Worm (Caenorhabditis elegans) whole organism, L1 larva: ENCODE measurements around the gene gld-3.
"Not testable (repeated sequence)": the region's sequence is repeated elsewhere in the genome, so short reads cannot be mapped to it uniquely, and the experiment has no call there.

Experiments
- C04F5.9 ChIP-seq: sonication (generic microtip); optimal IDR thresholded peaks from 2 replicates; lab custom pipeline; 2016; ENCODE audit warnings: missing genetic modification characterization, missing compliant biosample characterization
- C16A3.4 ChIP-seq: fragments of 150-350 bp; optimal IDR thresholded peaks from 2 replicates; lab custom pipeline; 2014; ENCODE audit warnings: missing biosample characterization, missing genetic modification characterization
- F16B12.6 ChIP-seq: fragments of 150-350 bp; optimal IDR thresholded peaks from 2 replicates; lab custom pipeline; 2014; ENCODE audit warnings: missing biosample characterization, missing genetic modification characterization
- aha-1 ChIP-seq: fragments of 150-350 bp; optimal IDR thresholded peaks from 2 replicates; lab custom pipeline; 2014; ENCODE audit warnings: missing biosample characterization, missing genetic modification characterization
- alr-1 ChIP-seq: fragments of 200-800 bp; sonication (Bioruptor generic); optimal IDR thresholded peaks from 2 replicates; lab custom pipeline; 2018; ENCODE audit warnings: borderline replicate concordance, mild to moderate bottlenecking, missing genetic modification characterization, missing compliant biosample characterization
- blmp-1 ChIP-seq: fragments of 150-350 bp; optimal IDR thresholded peaks from 2 replicates; lab custom pipeline; 2014; ENCODE audit warnings: missing biosample characterization, missing genetic modification characterization
- ceh-63 ChIP-seq: fragments of 200-800 bp; sonication (Bioruptor generic); optimal IDR thresholded peaks from 2 replicates; lab custom pipeline; 2018; ENCODE audit warnings: mild to moderate bottlenecking, missing genetic modification characterization, missing compliant biosample characterization
- ceh-82 ChIP-seq, 3 experiments: fragments of 150-350 bp in 1 of 3; sonication (generic microtip) in 2 of 3; optimal IDR thresholded peaks; 2 replicates each; lab custom pipeline; 2014 to 2017; ENCODE audit warnings: missing biosample characterization in 3 of 3, missing genetic modification characterization in 3 of 3
- ceh-88 ChIP-seq: fragments of 200-800 bp; sonication (Bioruptor generic); IDR thresholded peaks from 2 replicates; pipeline ENCODE4 v1.3.6; 2022; ENCODE audit warnings: missing genetic modification characterization, missing compliant biosample characterization
- ces-1 ChIP-seq: fragments of 150-350 bp; optimal IDR thresholded peaks from 2 replicates; lab custom pipeline; 2014; ENCODE audit warnings: missing biosample characterization, missing genetic modification reagents, missing genetic modification characterization
- dpl-1 ChIP-seq, 3 experiments: fragments of 150-350 bp in 2 of 3; sonication (generic microtip) in 1 of 3; optimal IDR thresholded peaks; 2 replicates each; lab custom pipeline; 2014 to 2017; ENCODE audit warnings: missing biosample characterization in 3 of 3, missing genetic modification characterization in 3 of 3, missing genetic modification reagents in 3 of 3
- dsc-1 ChIP-seq: sonication (generic microtip); optimal IDR thresholded peaks from 2 replicates; lab custom pipeline; 2016; ENCODE audit warnings: mild to moderate bottlenecking, missing genetic modification characterization, missing compliant biosample characterization
- efl-1 ChIP-seq, 4 experiments: fragments of 150-350 bp; optimal IDR thresholded peaks in 3 of 4; peaks in 1 of 4; 1 replicate in 1 of 4; 2 replicates in 3 of 4; lab custom pipeline; 2014; ENCODE audit warnings: missing biosample characterization in 2 of 4, missing genetic modification characterization in 2 of 4, missing genetic modification reagents in 2 of 4
- efl-3 ChIP-seq: fragments of 200-800 bp; sonication (Bioruptor generic); optimal IDR thresholded peaks from 2 replicates; lab custom pipeline; 2018; ENCODE audit warnings: mild to moderate bottlenecking, missing genetic modification characterization, missing compliant biosample characterization
- egl-13 ChIP-seq: sonication (generic microtip); optimal IDR thresholded peaks from 2 replicates; lab custom pipeline; 2016; ENCODE audit warnings: missing genotype, missing genetic modification reagents, missing genetic modification characterization, missing compliant biosample characterization
- egl-27 ChIP-seq, 2 experiments: fragments of 150-350 bp in 1 of 2; sonication (generic microtip); optimal IDR thresholded peaks; 3 replicates each; lab custom pipeline; 2017 to 2018; ENCODE audit warnings: missing biosample characterization in 2 of 2, missing genetic modification characterization in 2 of 2, missing genetic modification reagents in 2 of 2
- fkh-8 ChIP-seq: sonication (generic microtip); optimal IDR thresholded peaks from 2 replicates; lab custom pipeline; 2016; ENCODE audit warnings: mild to moderate bottlenecking, missing genetic modification characterization, missing compliant biosample characterization
- fos-1 ChIP-seq: fragments of 150-350 bp; optimal IDR thresholded peaks from 2 replicates; lab custom pipeline; 2014; ENCODE audit warnings: missing biosample characterization, missing genetic modification characterization
- hlh-4 ChIP-seq: sonication (generic microtip); optimal IDR thresholded peaks from 2 replicates; lab custom pipeline; 2016; ENCODE audit warnings: mild to moderate bottlenecking, missing genetic modification characterization, missing compliant biosample characterization
- hpl-2 ChIP-seq: fragments of 150-350 bp; optimal IDR thresholded peaks from 2 replicates; lab custom pipeline; 2014; ENCODE audit warnings: missing biosample characterization, missing genetic modification reagents, missing genetic modification characterization
- irx-1 ChIP-seq: sonication (generic microtip); optimal IDR thresholded peaks from 2 replicates; lab custom pipeline; 2016; ENCODE audit warnings: missing genetic modification characterization, missing compliant biosample characterization
- jun-1 ChIP-seq: fragments of 150-350 bp; optimal IDR thresholded peaks from 2 replicates; lab custom pipeline; 2014; ENCODE audit warnings: missing biosample characterization, missing genetic modification reagents, missing genetic modification characterization
- lin-15B ChIP-seq: fragments of 150-350 bp; sonication (generic microtip); optimal IDR thresholded peaks from 3 replicates; lab custom pipeline; 2014; ENCODE audit warnings: missing biosample characterization, missing genetic modification characterization
- lin-35 ChIP-seq, 2 experiments: fragments of 150-350 bp; optimal IDR thresholded peaks; 2 replicates each; lab custom pipeline; 2014; ENCODE audit warnings: missing biosample characterization in 2 of 2, missing genetic modification characterization in 2 of 2, missing genetic modification reagents in 2 of 2
- lir-3 ChIP-seq: sonication (generic microtip); optimal IDR thresholded peaks from 2 replicates; lab custom pipeline; 2016; ENCODE audit warnings: mild to moderate bottlenecking, missing genetic modification characterization, moderate library complexity, missing compliant biosample characterization; ENCODE audit not compliant: poor library complexity
- lsy-2 ChIP-seq, 2 experiments: fragments of 150-350 bp; optimal IDR thresholded peaks; 2 replicates each; lab custom pipeline; 2014; ENCODE audit warnings: missing biosample characterization in 2 of 2, missing genetic modification characterization in 2 of 2
- mab-9 ChIP-seq: fragments of 200-800 bp; sonication (Bioruptor generic); IDR thresholded peaks from 2 replicates; pipeline ENCODE4 v1.3.6; 2022; ENCODE audit warnings: missing genetic modification reagents, missing genetic modification characterization, missing compliant biosample characterization
- mdl-1 ChIP-seq, 2 experiments: fragments of 150-350 bp; optimal IDR thresholded peaks; 2 replicates each; lab custom pipeline; 2014 to 2017; ENCODE audit warnings: missing biosample characterization in 2 of 2, missing genetic modification characterization in 2 of 2, inconsistent platforms in 1 of 2
- mep-1 ChIP-seq: fragments of 150-350 bp; optimal IDR thresholded peaks from 2 replicates; lab custom pipeline; 2014; ENCODE audit warnings: missing biosample characterization, missing genetic modification characterization
- nhr-19 ChIP-seq: fragments of 200-800 bp; sonication (Bioruptor generic); conservative IDR thresholded peaks from 2 replicates; pipeline ENCODE4 v1.3.6; 2022; ENCODE audit warnings: missing genetic modification characterization, missing compliant biosample characterization
- nhr-47 ChIP-seq: sonication (generic microtip); optimal IDR thresholded peaks from 2 replicates; lab custom pipeline; 2016; ENCODE audit warnings: mild to moderate bottlenecking, missing genetic modification characterization, moderate library complexity, missing compliant biosample characterization
- nhr-85 ChIP-seq: sonication (generic microtip); peaks from one replicate; lab custom pipeline; 2016; ENCODE audit warnings: missing genetic modification characterization, inconsistent platforms, missing compliant biosample characterization
- nhr-90 ChIP-seq: sonication (generic microtip); optimal IDR thresholded peaks from 2 replicates; lab custom pipeline; 2016; ENCODE audit warnings: mild to moderate bottlenecking, missing genetic modification characterization, missing compliant biosample characterization; ENCODE audit not compliant: poor library complexity
- pag-3 ChIP-seq: sonication (generic microtip); optimal IDR thresholded peaks from 2 replicates; lab custom pipeline; 2017; ENCODE audit warnings: missing genetic modification characterization, mild to moderate bottlenecking, missing compliant biosample characterization, antibody characterized with exemption, borderline replicate concordance; ENCODE audit not compliant: insufficient read depth
- pqm-1 ChIP-seq: sonication (generic microtip); optimal IDR thresholded peaks from 3 replicates; lab custom pipeline; 2017; ENCODE audit warnings: missing biosample characterization, missing genetic modification characterization
- rnt-1 ChIP-seq: sonication (generic microtip); optimal IDR thresholded peaks from 2 replicates; lab custom pipeline; 2016; ENCODE audit warnings: mild to moderate bottlenecking, missing genetic modification characterization, moderate library complexity, missing compliant biosample characterization
- skn-1 ChIP-seq: fragments of 150-350 bp; optimal IDR thresholded peaks from 2 replicates; lab custom pipeline; 2014; ENCODE audit warnings: missing biosample characterization, missing genetic modification characterization
- sptf-1 ChIP-seq: fragments of 150-350 bp; optimal IDR thresholded peaks from 2 replicates; lab custom pipeline; 2014; ENCODE audit warnings: missing biosample characterization, missing genetic modification characterization
- sup-37 ChIP-seq: fragments of 200-800 bp; sonication (Bioruptor generic); optimal IDR thresholded peaks from 2 replicates; lab custom pipeline; 2018; ENCODE audit warnings: mild to moderate bottlenecking, missing genetic modification characterization, missing compliant biosample characterization
- swsn-7 ChIP-seq: sonication (generic microtip); optimal IDR thresholded peaks from 2 replicates; lab custom pipeline; 2016; ENCODE audit warnings: missing genetic modification characterization, missing compliant biosample characterization
- tlp-1 ChIP-seq: fragments of 150-350 bp; optimal IDR thresholded peaks from 2 replicates; lab custom pipeline; 2014; ENCODE audit warnings: missing biosample characterization, missing genetic modification characterization
- unc-130 ChIP-seq: fragments of 150-350 bp; optimal IDR thresholded peaks from 2 replicates; lab custom pipeline; 2017; ENCODE audit warnings: missing biosample characterization, missing genetic modification characterization, inconsistent platforms
- unc-30 ChIP-seq: sonication (generic microtip); optimal IDR thresholded peaks from 2 replicates; lab custom pipeline; 2017; ENCODE audit warnings: missing biosample characterization, missing genetic modification characterization
- unc-86 ChIP-seq: sonication (generic microtip); optimal IDR thresholded peaks from 2 replicates; lab custom pipeline; 2016; ENCODE audit warnings: missing genetic modification characterization, missing compliant biosample characterization
- ztf-4 ChIP-seq: fragments of 150-350 bp; optimal IDR thresholded peaks from 2 replicates; lab custom pipeline; 2014; ENCODE audit warnings: missing biosample characterization, missing genetic modification characterization

gld-3 gene

ce11 chrII:7131871-7132693 lies at the start of gene gld-3, which contains the start of gene T07F8.4:
Gene gld-3, plus strand, starts transcription at chrII:7132643.
Gene T07F8.4, minus strand, starts transcription at chrII:7132032.
- TF ChIP-seq lin-35 (GFP tag; optimal IDR thresholded peaks at IDR 0.05; lab: Kevin White, UChicago) (peak; percentile 44 to 62), swsn-7 (no peak), tlp-1 (tag; lab: Kevin White, UChicago) (no peak), F16B12.6 (peak; percentile 81), efl-1 (optimal IDR thresholded peaks at IDR 0.05; lab: Kevin White, UChicago) (peak; percentile 39 to 43), efl-1 (GFP tag; optimal IDR thresholded peaks at IDR 0.05 in 1 of 2; lab: Kevin White, UChicago) (peak; percentile 50 to 55), blmp-1 (tag; lab: Kevin White, UChicago) (peak; percentile 60), dpl-1 (GFP tag; optimal IDR thresholded peaks at IDR 0.05; lab: Kevin White, UChicago) (peak; percentile 8 to 63 (median 29)), ceh-82 (tag; optimal IDR thresholded peaks at IDR 0.05; lab: Kevin White, UChicago) (no peak), C04F5.9 (no peak), egl-13 (tag; lab: Kevin White, UChicago) (no peak), lsy-2 (tag; optimal IDR thresholded peaks at IDR 0.05; lab: Kevin White, UChicago) (peak; percentile 84 to 97), fos-1 (tag; lab: Kevin White, UChicago) (no peak), mep-1 (peak; percentile 75), pag-3 (tag; lab: Kevin White, UChicago) (no peak), C16A3.4 (tag; lab: Kevin White, UChicago) (peak; percentile 47)

ce11 chrII:7084021-7084420 lies 48.4 kb upstream of the gld-3 start, which contains the start of the genes T02G5.14 and T02G5.15:
Gene T02G5.14, plus strand, starts transcription at chrII:7084321.
Gene T02G5.15, plus strand, starts transcription at chrII:7084321.
- TF ChIP-seq nhr-85 (tag; lab: Kevin White, UChicago); unc-130 (tag; lab: Kevin White, UChicago); mdl-1 (tag; optimal IDR thresholded peaks at IDR 0.05; lab: Kevin White, UChicago): not testable (repeated sequence)

- TF ChIP-seq sptf-1 (tag; lab: Kevin White, UChicago) (no peak), ztf-4 (tag; lab: Kevin White, UChicago) (no peak), ces-1 (GFP tag; lab: Kevin White, UChicago) (no peak), ceh-63 (GFP tag; lab: Kevin White, UChicago) (no peak), jun-1 (tag; lab: Kevin White, UChicago) (no peak), efl-3 (GFP tag; lab: Kevin White, UChicago) (no peak), hlh-4 (tag; lab: Kevin White, UChicago) (no peak), alr-1 (tag; lab: Kevin White, UChicago) (no peak), unc-30 (no peak), hpl-2 (GFP tag; lab: Kevin White, UChicago) (no peak), ceh-88 (GFP tag; lab: Robert Waterston, UW) (peak; percentile 25; the same call in 1 of the 2 replicates), skn-1 (tag; lab: Kevin White, UChicago) (no peak), fkh-8 (no peak), lin-15B (tag; lab: Kevin White, UChicago) (no peak), lir-3 (tag; lab: Kevin White, UChicago) (peak; percentile 41), lin-35 (GFP tag; optimal IDR thresholded peaks at IDR 0.05; lab: Kevin White, UChicago) (peak in 1 of 2 experiments; percentile 51), sup-37 (GFP tag; lab: Kevin White, UChicago) (no peak), pqm-1 (no peak), dsc-1 (tag; lab: Kevin White, UChicago) (peak; percentile 6), nhr-19 (GFP tag; lab: Robert Waterston, UW) (peak; percentile 55), aha-1 (no peak), unc-86 (tag; lab: Kevin White, UChicago) (no peak), rnt-1 (tag; lab: Kevin White, UChicago) (peak; percentile 12), blmp-1 (tag; lab: Kevin White, UChicago) (peak; percentile 12), egl-13 (tag; lab: Kevin White, UChicago) (no peak), irx-1 (tag; lab: Kevin White, UChicago) (peak; percentile 0), nhr-85 (tag; lab: Kevin White, UChicago) (peak; percentile 98), egl-27 (tag; optimal IDR thresholded peaks at IDR 0.05; lab: Kevin White, UChicago) (no peak), nhr-47 (tag; lab: Kevin White, UChicago) (peak; percentile 39), unc-130 (tag; lab: Kevin White, UChicago) (no peak), nhr-90 (tag; lab: Kevin White, UChicago) (peak; percentile 59), mep-1 (peak; percentile 42), efl-1 (optimal IDR thresholded peaks at IDR 0.05; lab: Kevin White, UChicago) (peak; percentile 44), efl-1 (GFP tag; optimal IDR thresholded peaks at IDR 0.05 in 1 of 2; lab: Kevin White, UChicago) (no peak), mab-9 (GFP tag; lab: Robert Waterston, UW) (peak; percentile 39; the same call in 1 of the 2 replicates)
Observed at ce11 chrII:7090085-7090484, 42.4 kb upstream of the gld-3 start.
